Fruit fly (Drosophila melanogaster) whole organism, embryonic: ENCODE results near the gene UbcE2H.

Experiments used
- Atf6 ChIP-seq: fragments of 200-800 bp; sonication (Bioruptor generic); IDR thresholded peaks from 2 replicates; pipeline ENCODE4 v1.3.6; 2022; ENCODE audit warnings: missing biosample characterization, missing genetic modification characterization
- Bgb ChIP-seq: fragments of 200-800 bp; sonication (Bioruptor generic); IDR thresholded peaks from 2 replicates; pipeline ENCODE4 v1.3.6; 2022; ENCODE audit warnings: missing biosample characterization, missing genetic modification characterization; ENCODE audit not compliant: partially characterized antibody
- CG10147 ChIP-seq: fragments of 200-800 bp; sonication (Bioruptor generic); optimal IDR thresholded peaks from 2 replicates; lab custom pipeline; 2019; ENCODE audit warnings: missing biosample characterization, mild to moderate bottlenecking, missing genetic modification characterization, moderate library complexity
- CG10543 ChIP-seq: fragments of 200-800 bp; sonication (Bioruptor generic); optimal IDR thresholded peaks from 3 replicates; lab custom pipeline; 2017; ENCODE audit warnings: missing biosample characterization, mild to moderate bottlenecking, missing genetic modification characterization, moderate library complexity
- CG10565 ChIP-seq: fragments of 200-800 bp; sonication (Bioruptor generic); optimal IDR thresholded peaks from 3 replicates; lab custom pipeline; 2016; ENCODE audit warnings: missing biosample characterization, mild to moderate bottlenecking, missing genetic modification characterization
- CG12659 ChIP-seq: fragments of 200-800 bp; sonication (Bioruptor generic); optimal IDR thresholded peaks from 3 replicates; lab custom pipeline; 2017; ENCODE audit warnings: mild to moderate bottlenecking, missing biosample characterization, missing genetic modification reagents, missing genetic modification characterization
- CG13894 ChIP-seq: fragments of 200-800 bp; sonication (Bioruptor generic); optimal IDR thresholded peaks from 3 replicates; lab custom pipeline; 2018; ENCODE audit warnings: missing biosample characterization, mild to moderate bottlenecking, missing genetic modification characterization, moderate library complexity
- CG15696 ChIP-seq: fragments of 200-800 bp; sonication (Bioruptor generic); optimal IDR thresholded peaks from 2 replicates; lab custom pipeline; 2019; ENCODE audit warnings: missing biosample characterization, mild to moderate bottlenecking, missing genetic modification characterization, moderate library complexity
- CG17802 ChIP-seq: fragments of 200-800 bp; sonication (Bioruptor generic); optimal IDR thresholded peaks from 2 replicates; lab custom pipeline; 2018; ENCODE audit warnings: missing biosample characterization, mild to moderate bottlenecking, missing genetic modification characterization, moderate library complexity
- CG1792 ChIP-seq: fragments of 200-800 bp; sonication (Bioruptor generic); optimal IDR thresholded peaks from 2 replicates; lab custom pipeline; 2016; ENCODE audit warnings: missing biosample characterization, missing genetic modification characterization
- CG18476 ChIP-seq: fragments of 200-800 bp; sonication (Bioruptor generic); optimal IDR thresholded peaks from 2 replicates; lab custom pipeline; 2016; ENCODE audit warnings: missing biosample characterization, mild to moderate bottlenecking, missing genetic modification characterization
- CG2120 ChIP-seq: fragments of 200-800 bp; sonication (Bioruptor generic); optimal IDR thresholded peaks from 3 replicates; lab custom pipeline; 2016; ENCODE audit warnings: missing biosample characterization, missing genetic modification characterization
- CG31388 ChIP-seq: fragments of 200-800 bp; sonication (Bioruptor generic); optimal IDR thresholded peaks from 2 replicates; lab custom pipeline; 2016; ENCODE audit warnings: missing biosample characterization, missing genetic modification characterization
- CG33213 ChIP-seq: fragments of 200-800 bp; sonication (Bioruptor generic); optimal IDR thresholded peaks from 3 replicates; lab custom pipeline; 2016; ENCODE audit warnings: missing biosample characterization, missing genetic modification characterization
- CG34376 ChIP-seq: fragments of 200-800 bp; sonication (Bioruptor generic); optimal IDR thresholded peaks from 2 replicates; lab custom pipeline; 2018; ENCODE audit warnings: missing biosample characterization, mild to moderate bottlenecking, missing genetic modification characterization
- CG4360 ChIP-seq: fragments of 200-800 bp; sonication (Bioruptor generic); IDR thresholded peaks from 2 replicates; pipeline ENCODE4 v1.3.6; 2022; ENCODE audit warnings: missing biosample characterization, missing genetic modification characterization
- CG43689 ChIP-seq: fragments of 200-800 bp; sonication (Bioruptor generic); IDR thresholded peaks from 2 replicates; pipeline ENCODE4 v1.3.6; 2022; ENCODE audit warnings: missing biosample characterization, missing genetic modification characterization
- CG6254 ChIP-seq: fragments of 200-800 bp; sonication (Bioruptor generic); optimal IDR thresholded peaks from 3 replicates; lab custom pipeline; 2017; ENCODE audit warnings: mild to moderate bottlenecking, missing biosample characterization, missing genetic modification reagents, missing genetic modification characterization
- CG6854 ChIP-seq: fragments of 200-800 bp; sonication (Bioruptor generic); optimal IDR thresholded peaks from 3 replicates; lab custom pipeline; 2017; ENCODE audit warnings: missing biosample characterization, mild to moderate bottlenecking, missing genetic modification characterization
- CG7372 ChIP-seq: fragments of 200-800 bp; sonication (Bioruptor generic); IDR thresholded peaks from 2 replicates; pipeline ENCODE4 v1.3.6; 2022; ENCODE audit warnings: missing biosample characterization, missing genetic modification characterization
- CG7928 ChIP-seq: fragments of 200-800 bp; sonication (Bioruptor generic); optimal IDR thresholded peaks from 2 replicates; lab custom pipeline; 2017; ENCODE audit warnings: missing biosample characterization, mild to moderate bottlenecking, missing genetic modification characterization
- CG8089 ChIP-seq: fragments of 200-800 bp; sonication (Bioruptor generic); optimal IDR thresholded peaks from 3 replicates; lab custom pipeline; 2016; ENCODE audit warnings: missing biosample characterization, missing genetic modification characterization
- CG8478 ChIP-seq: fragments of >200 bp; optimal IDR thresholded peaks from 2 replicates; lab custom pipeline; 2018
- CrebB ChIP-seq: fragments of 200-800 bp; sonication (Bioruptor generic); optimal IDR thresholded peaks from 3 replicates; lab custom pipeline; 2018; ENCODE audit warnings: missing biosample characterization, mild to moderate bottlenecking, missing genetic modification characterization
- Dbx ChIP-seq: fragments of 200-800 bp; sonication (Bioruptor generic); IDR thresholded peaks from 3 replicates; pipeline ENCODE4 v1.3.6; 2022; ENCODE audit warnings: missing biosample characterization, missing genetic modification characterization
- Dip3 ChIP-seq: fragments of 200-800 bp; sonication (Bioruptor generic); optimal IDR thresholded peaks from 3 replicates; lab custom pipeline; 2016; ENCODE audit warnings: missing biosample characterization, missing genetic modification characterization
- Dp ChIP-seq: fragments of 200-800 bp; sonication (Bioruptor generic); optimal IDR thresholded peaks from 2 replicates; lab custom pipeline; 2018; ENCODE audit warnings: missing biosample characterization, mild to moderate bottlenecking, missing genetic modification characterization, moderate library complexity
- E2f1 ChIP-seq: fragments of 200-800 bp; sonication (Bioruptor generic); IDR thresholded peaks from 2 replicates; pipeline ENCODE4 v1.3.6; 2022; ENCODE audit warnings: missing biosample characterization, missing genetic modification characterization
- Ets65A ChIP-seq: fragments of 200-800 bp; sonication (Bioruptor generic); peaks from one replicate; lab custom pipeline; 2016; ENCODE audit warnings: missing biosample characterization, missing genetic modification characterization
- Hr78 ChIP-seq, 2 experiments: fragments of 200-800 bp in 1 of 2; fragments of >200 bp in 1 of 2; sonication (Bioruptor generic) in 1 of 2; optimal IDR thresholded peaks; 2 replicates each; lab custom pipeline; 2017 to 2019; ENCODE audit warnings: missing biosample characterization in 2 of 2, missing genetic modification characterization in 2 of 2, mild to moderate bottlenecking in 1 of 2, moderate library complexity in 1 of 2
- Hsf ChIP-seq: fragments of 200-800 bp; sonication (Bioruptor generic); optimal IDR thresholded peaks from 3 replicates; lab custom pipeline; 2016; ENCODE audit warnings: missing biosample characterization, missing genetic modification characterization
- MESR4 ChIP-seq: fragments of 200-800 bp; sonication (Bioruptor generic); optimal IDR thresholded peaks from 2 replicates; lab custom pipeline; 2018; ENCODE audit warnings: missing biosample characterization, mild to moderate bottlenecking, missing genetic modification characterization, moderate library complexity
- Med ChIP-seq: fragments of 200-800 bp; sonication (Bioruptor generic); peaks from one replicate; lab custom pipeline; 2016; ENCODE audit warnings: missing biosample characterization, missing genetic modification characterization, mild to moderate bottlenecking, inconsistent platforms, moderate library complexity
- Meics ChIP-seq: fragments of 200-800 bp; sonication (Bioruptor generic); optimal IDR thresholded peaks from 2 replicates; lab custom pipeline; 2017; ENCODE audit warnings: missing biosample characterization, mild to moderate bottlenecking, missing genetic modification characterization
- Mes4 ChIP-seq: fragments of 200-800 bp; sonication (Bioruptor generic); optimal IDR thresholded peaks from 2 replicates; lab custom pipeline; 2016; ENCODE audit warnings: missing biosample characterization, missing genetic modification characterization
- NC2β ChIP-seq: fragments of 200-800 bp; sonication (Bioruptor generic); optimal IDR thresholded peaks from 2 replicates; lab custom pipeline; 2016; ENCODE audit warnings: missing biosample characterization, missing genetic modification characterization
- Sox102F ChIP-seq: fragments of 200-800 bp; sonication (Bioruptor generic); optimal IDR thresholded peaks from 2 replicates; lab custom pipeline; 2018; ENCODE audit warnings: missing biosample characterization, mild to moderate bottlenecking, missing genetic modification characterization, moderate library complexity
- cg ChIP-seq: fragments of 200-800 bp; sonication (Bioruptor generic); optimal IDR thresholded peaks from 3 replicates; lab custom pipeline; 2019; ENCODE audit warnings: missing biosample characterization, mild to moderate bottlenecking, missing genetic modification characterization, moderate library complexity
- crc ChIP-seq: fragments of 200-800 bp; sonication (Bioruptor generic); optimal IDR thresholded peaks from 2 replicates; lab custom pipeline; 2016; ENCODE audit warnings: missing biosample characterization, missing genetic modification characterization
- cwo ChIP-seq: fragments of 200-800 bp; sonication (Bioruptor generic); optimal IDR thresholded peaks from 3 replicates; lab custom pipeline; 2017; ENCODE audit warnings: missing biosample characterization, missing genetic modification characterization, mild to moderate bottlenecking, moderate library complexity, missing genetic modification reagents
- dimm ChIP-seq: fragments of 200-800 bp; sonication (Bioruptor generic); IDR thresholded peaks from 2 replicates; pipeline ENCODE4 v1.3.6; 2022; ENCODE audit warnings: missing biosample characterization, missing genetic modification characterization
- en ChIP-seq: fragments of 200-800 bp; sonication (Bioruptor generic); optimal IDR thresholded peaks from 2 replicates; lab custom pipeline; 2016; ENCODE audit warnings: missing biosample characterization, missing genetic modification characterization
- fd102C ChIP-seq: fragments of 200-800 bp; sonication (Bioruptor generic); optimal IDR thresholded peaks from 2 replicates; lab custom pipeline; 2018; ENCODE audit warnings: missing biosample characterization, mild to moderate bottlenecking, missing genetic modification characterization, moderate library complexity
- ftz-f1 ChIP-seq: fragments of 200-800 bp; sonication (Bioruptor generic); optimal IDR thresholded peaks from 2 replicates; lab custom pipeline; 2016; ENCODE audit warnings: missing biosample characterization, missing genetic modification characterization
- mirr ChIP-seq: fragments of 200-800 bp; sonication (Bioruptor generic); optimal IDR thresholded peaks from 3 replicates; lab custom pipeline; 2018; ENCODE audit warnings: missing biosample characterization, mild to moderate bottlenecking, missing genetic modification characterization
- mld ChIP-seq: fragments of 200-800 bp; sonication (Bioruptor generic); IDR thresholded peaks from 3 replicates; pipeline ENCODE4 v1.3.6; 2022; ENCODE audit warnings: missing biosample characterization, missing genetic modification characterization; ENCODE audit not compliant: partially characterized antibody
- nerfin-2 ChIP-seq: fragments of 200-800 bp; sonication (Bioruptor generic); IDR thresholded peaks from 2 replicates; pipeline ENCODE4 v1.3.6; 2022; ENCODE audit warnings: missing biosample characterization, missing genetic modification characterization; ENCODE audit not compliant: partially characterized antibody
- ro ChIP-seq: fragments of 200-800 bp; sonication (Bioruptor generic); IDR thresholded peaks from 2 replicates; pipeline ENCODE4 v1.3.6; 2022; ENCODE audit warnings: missing biosample characterization, missing genetic modification characterization
- stc ChIP-seq: fragments of 200-800 bp; sonication (Bioruptor generic); IDR thresholded peaks from 2 replicates; pipeline ENCODE4 v1.3.6; 2022; ENCODE audit warnings: missing biosample characterization, missing genetic modification characterization
- tio ChIP-seq: fragments of 200-800 bp; sonication (Bioruptor generic); optimal IDR thresholded peaks from 2 replicates; lab custom pipeline; 2017; ENCODE audit warnings: missing biosample characterization, missing genetic modification characterization, inconsistent platforms
- unpg ChIP-seq: fragments of 200-800 bp; sonication (Bioruptor generic); optimal IDR thresholded peaks from 3 replicates; lab custom pipeline; 2018; ENCODE audit warnings: missing biosample characterization, mild to moderate bottlenecking, missing genetic modification characterization, moderate library complexity

Gene UbcE2H

dm6 chrX:8115717-8116311, 21.9 kb upstream of the UbcE2H start, which contains the start of gene Gclc (continued):
- TF ChIP-seq tio (no peak), Ets65A (GFP tag; lab: Kevin White, UChicago) (no peak), NC2β (GFP tag; lab: Kevin White, UChicago) (no peak), CG12659 (GFP tag; lab: Kevin White, UChicago) (peak; percentile 31), CG10565 (GFP tag; lab: Kevin White, UChicago) (no peak), stc (GFP tag; lab: Robert Waterston, UW) (no peak), dimm (GFP tag; lab: Robert Waterston, UW) (no peak), mld (GFP tag; lab: Robert Waterston, UW) (no peak), CG6854 (GFP tag; lab: Kevin White, UChicago) (no peak), Atf6 (GFP tag; lab: Robert Waterston, UW) (0 out of 2 replicates have a peak, but pooled peaks have one; percentile 8), crc (GFP tag; lab: Kevin White, UChicago) (no peak), CG10147 (GFP tag; lab: Kevin White, UChicago) (no peak), Hr78 (GFP tag; optimal IDR thresholded peaks at IDR 0.05; lab: Kevin White, UChicago) (no peak), ro (GFP tag; lab: Robert Waterston, UW) (no peak), Dbx (no peak), CG18476 (GFP tag; lab: Kevin White, UChicago) (no peak), CG43689 (GFP tag; lab: Robert Waterston, UW) (no peak), Hsf (GFP tag; lab: Kevin White, UChicago) (no peak), CG1792 (GFP tag; lab: Kevin White, UChicago) (no peak), CG10543 (GFP tag; lab: Kevin White, UChicago) (no peak), Med (peak; percentile 81), CG13894 (peak; percentile 31), Dp (peak; percentile 43), unpg (GFP tag; lab: Kevin White, UChicago) (no peak), Dip3 (GFP tag; lab: Kevin White, UChicago) (no peak), CG33213 (GFP tag; lab: Kevin White, UChicago) (no peak), CG15696 (tag; lab: Kevin White, UChicago) (no peak), Sox102F (GFP tag; lab: Kevin White, UChicago) (no peak), E2f1 (no peak), CG7372 (GFP tag; lab: Robert Waterston, UW) (no peak), nerfin-2 (GFP tag; lab: Robert Waterston, UW) (no peak), Meics (GFP tag; lab: Kevin White, UChicago) (no peak), ftz-f1 (GFP tag; lab: Kevin White, UChicago) (no peak), CG31388 (GFP tag; lab: Kevin White, UChicago) (no peak), CG6254 (GFP tag; lab: Kevin White, UChicago) (no peak), en (GFP tag; lab: Kevin White, UChicago) (no peak), CG4360 (GFP tag; lab: Robert Waterston, UW) (no peak), mirr (no peak), CrebB (tag; lab: Kevin White, UChicago) (no peak), CG7928 (GFP tag; lab: Kevin White, UChicago) (no peak), CG8478 (lab: Kevin White, UChicago) (no peak), CG34376 (GFP tag; lab: Kevin White, UChicago) (peak; percentile 41), CG2120 (GFP tag; lab: Kevin White, UChicago) (peak; percentile 27), cwo (GFP tag; lab: Kevin White, UChicago) (peak; percentile 82), Mes4 (GFP tag; lab: Kevin White, UChicago) (no peak), MESR4 (GFP tag; lab: Kevin White, UChicago) (peak; percentile 30), Bgb (peak; percentile 11; the same call in 1 of the 2 replicates), CG8089 (GFP tag; lab: Kevin White, UChicago) (no peak), fd102C (GFP tag; lab: Kevin White, UChicago) (no peak), cg (GFP tag; lab: Kevin White, UChicago) (peak; percentile 75), CG17802 (tag; lab: Kevin White, UChicago) (no peak)
